Fruit fly (Drosophila melanogaster) whole organism, embryonic: ENCODE data around the gene Gr28a.
A peak's percentile ranks its signal among the peaks of the same experiment; 100 is the strongest.

ENCODE experiments used
- Atf-2 ChIP-seq: fragments of 200-800 bp; sonication (Bioruptor generic); optimal IDR thresholded peaks from 2 replicates; lab custom pipeline; 2016; ENCODE audit warnings: missing biosample characterization, missing genetic modification characterization
- B-H2 ChIP-seq: fragments of 200-800 bp; sonication (Bioruptor generic); optimal IDR thresholded peaks from 2 replicates; lab custom pipeline; 2018; ENCODE audit warnings: missing biosample characterization, mild to moderate bottlenecking, missing genetic modification characterization
- Bdp1 ChIP-seq: fragments of 200-800 bp; sonication (Bioruptor generic); optimal IDR thresholded peaks from 3 replicates; lab custom pipeline; 2016; ENCODE audit warnings: missing biosample characterization, missing genetic modification characterization
- BtbVII ChIP-seq: fragments of 200-800 bp; sonication (Bioruptor generic); optimal IDR thresholded peaks from 3 replicates; lab custom pipeline; 2017; ENCODE audit warnings: missing biosample characterization, mild to moderate bottlenecking, missing genetic modification characterization
- CG10267 ChIP-seq: fragments of 200-800 bp; sonication (Bioruptor generic); optimal IDR thresholded peaks from 2 replicates; lab custom pipeline; 2018; ENCODE audit warnings: missing biosample characterization, mild to moderate bottlenecking, missing genetic modification characterization, moderate library complexity
- CG10959 ChIP-seq: fragments of 200-800 bp; sonication (Bioruptor generic); IDR thresholded peaks from 2 replicates; pipeline ENCODE4 v1.3.6; 2022; ENCODE audit warnings: missing biosample characterization, missing genetic modification characterization
- CG11398 ChIP-seq: fragments of 200-800 bp; sonication (Bioruptor generic); optimal IDR thresholded peaks from 2 replicates; lab custom pipeline; 2016; ENCODE audit warnings: missing biosample characterization, missing genetic modification characterization
- CG11504 ChIP-seq: fragments of 200-800 bp; sonication (Bioruptor generic); optimal IDR thresholded peaks from 3 replicates; lab custom pipeline; 2019; ENCODE audit warnings: missing biosample characterization, mild to moderate bottlenecking, missing genetic modification characterization, moderate library complexity
- CG12299 ChIP-seq: fragments of 200-800 bp; sonication (Bioruptor generic); optimal IDR thresholded peaks from 2 replicates; lab custom pipeline; 2018; ENCODE audit warnings: missing biosample characterization, mild to moderate bottlenecking, missing genetic modification characterization
- CG12744 ChIP-seq: fragments of 200-800 bp; sonication (Bioruptor generic); optimal IDR thresholded peaks from 2 replicates; lab custom pipeline; 2016; ENCODE audit warnings: missing biosample characterization, missing genetic modification characterization
- CG13424 ChIP-seq: fragments of 200-800 bp; sonication (Bioruptor generic); optimal IDR thresholded peaks from 2 replicates; lab custom pipeline; 2019; ENCODE audit warnings: missing biosample characterization, mild to moderate bottlenecking, missing genetic modification characterization, moderate library complexity
- CG15011 ChIP-seq: fragments of 200-800 bp; sonication (Bioruptor generic); optimal IDR thresholded peaks from 3 replicates; lab custom pipeline; 2018; ENCODE audit warnings: missing biosample characterization, mild to moderate bottlenecking, missing genetic modification characterization
- CG15514 ChIP-seq: fragments of 200-800 bp; sonication (Bioruptor generic); optimal IDR thresholded peaks from 3 replicates; lab custom pipeline; 2017; ENCODE audit warnings: missing biosample characterization, missing genetic modification characterization, mild to moderate bottlenecking, moderate library complexity, missing genetic modification reagents
- CG1603 ChIP-seq: fragments of 200-800 bp; sonication (Bioruptor generic); optimal IDR thresholded peaks from 2 replicates; lab custom pipeline; 2019; ENCODE audit warnings: missing biosample characterization, mild to moderate bottlenecking, missing genetic modification characterization, moderate library complexity
- CG16813 ChIP-seq: fragments of 200-800 bp; sonication (Bioruptor generic); IDR thresholded peaks from 3 replicates; pipeline ENCODE4 v1.3.6; 2022; ENCODE audit warnings: missing biosample characterization, missing genetic modification characterization; ENCODE audit not compliant: partially characterized antibody
- CG17385 ChIP-seq: fragments of 200-800 bp; sonication (Bioruptor generic); optimal IDR thresholded peaks from 3 replicates; lab custom pipeline; 2018; ENCODE audit warnings: missing biosample characterization, mild to moderate bottlenecking, missing genetic modification characterization
- CG2678 ChIP-seq: fragments of 200-800 bp; sonication (Bioruptor generic); optimal IDR thresholded peaks from 3 replicates; lab custom pipeline; 2019; ENCODE audit warnings: missing biosample characterization, mild to moderate bottlenecking, missing genetic modification characterization, moderate library complexity
- CG2712 ChIP-seq: fragments of 200-800 bp; optimal IDR thresholded peaks from 3 replicates; lab custom pipeline; 2019; ENCODE audit warnings: missing biosample characterization, mild to moderate bottlenecking, missing genetic modification characterization, moderate library complexity
- CG32532 ChIP-seq: fragments of 200-800 bp; sonication (Bioruptor generic); IDR thresholded peaks from 2 replicates; pipeline ENCODE4 v1.3.6; 2022; ENCODE audit warnings: missing biosample characterization, missing genetic modification characterization
- CG32772 ChIP-seq: fragments of 200-800 bp; sonication (Bioruptor generic); IDR thresholded peaks from 2 replicates; pipeline ENCODE4 v1.3.6; 2022; ENCODE audit warnings: missing biosample characterization, missing genetic modification characterization
- CG4617 ChIP-seq: fragments of 200-800 bp; sonication (Bioruptor generic); optimal IDR thresholded peaks from 3 replicates; lab custom pipeline; 2016; ENCODE audit warnings: missing biosample characterization, missing genetic modification characterization, borderline replicate concordance
- CG6175 ChIP-seq: fragments of 200-800 bp; sonication (Bioruptor generic); IDR thresholded peaks from 3 replicates; pipeline ENCODE4 v1.3.6; 2022; ENCODE audit warnings: missing biosample characterization, missing genetic modification characterization
- CG6791 ChIP-seq: fragments of 200-800 bp; sonication (Bioruptor generic); IDR thresholded peaks from 3 replicates; pipeline ENCODE4 v1.3.6; 2022; ENCODE audit warnings: missing biosample characterization, missing genetic modification characterization; ENCODE audit not compliant: partially characterized antibody
- CG8765 ChIP-seq: fragments of 200-800 bp; sonication (Bioruptor generic); IDR thresholded peaks from 2 replicates; pipeline ENCODE4 v1.3.6; 2022; ENCODE audit warnings: missing biosample characterization, missing genetic modification characterization
- Dref ChIP-seq: fragments of 200-800 bp; sonication (Bioruptor generic); IDR thresholded peaks from 2 replicates; pipeline ENCODE4 v1.3.6; 2022; ENCODE audit warnings: missing biosample characterization, missing genetic modification characterization
- Gug ChIP-seq: fragments of 200-800 bp; sonication (Bioruptor generic); IDR thresholded peaks from 4 replicates; pipeline ENCODE4 v1.3.6; 2022; ENCODE audit warnings: missing biosample characterization, missing genetic modification characterization
- HLH3B ChIP-seq: fragments of 200-800 bp; sonication (Bioruptor generic); IDR thresholded peaks from 2 replicates; pipeline ENCODE4 v1.3.6; 2022; ENCODE audit warnings: missing biosample characterization, missing genetic modification characterization
- Hmx ChIP-seq: fragments of 200-800 bp; sonication (Bioruptor generic); optimal IDR thresholded peaks from 2 replicates; lab custom pipeline; 2016; ENCODE audit warnings: missing biosample characterization, missing genetic modification characterization
- Hsf ChIP-seq: fragments of 200-800 bp; sonication (Bioruptor generic); optimal IDR thresholded peaks from 3 replicates; lab custom pipeline; 2016; ENCODE audit warnings: missing biosample characterization, missing genetic modification characterization
- Nf-YB ChIP-seq: fragments of 200-800 bp; sonication (Bioruptor generic); optimal IDR thresholded peaks from 3 replicates; lab custom pipeline; 2019; ENCODE audit warnings: missing biosample characterization, mild to moderate bottlenecking, missing genetic modification characterization, moderate library complexity
- Oaz ChIP-seq: fragments of 200-800 bp; sonication (Bioruptor generic); IDR thresholded peaks from 2 replicates; pipeline ENCODE4 v1.3.6; 2022; ENCODE audit warnings: missing biosample characterization, missing genetic modification characterization
- Xbp1 ChIP-seq: fragments of 200-800 bp; sonication (Bioruptor generic); optimal IDR thresholded peaks from 3 replicates; lab custom pipeline; 2016; ENCODE audit warnings: missing biosample characterization, mild to moderate bottlenecking, missing genetic modification characterization
- aop ChIP-seq: fragments of 200-800 bp; sonication (Bioruptor generic); IDR thresholded peaks from 2 replicates; pipeline ENCODE4 v1.3.6; 2022; ENCODE audit warnings: missing biosample characterization, missing genetic modification characterization
- bab2 ChIP-seq: fragments of 200-800 bp; sonication (Bioruptor generic); optimal IDR thresholded peaks from 2 replicates; lab custom pipeline; 2016; ENCODE audit warnings: missing biosample characterization, missing genetic modification characterization
- cad ChIP-seq: fragments of >200 bp; optimal IDR thresholded peaks from 2 replicates; lab custom pipeline; 2017; ENCODE audit warnings: missing biosample characterization, missing genetic modification characterization
- corto ChIP-seq: fragments of 200-800 bp; sonication (Bioruptor generic); optimal IDR thresholded peaks from 2 replicates; lab custom pipeline; 2016; ENCODE audit warnings: missing biosample characterization, mild to moderate bottlenecking, missing genetic modification characterization, moderate library complexity
- crol ChIP-seq: fragments of 200-800 bp; sonication (Bioruptor generic); IDR thresholded peaks from 2 replicates; pipeline ENCODE4 v1.3.6; 2022; ENCODE audit warnings: missing biosample characterization, missing genetic modification characterization
- dati ChIP-seq: fragments of 200-800 bp; sonication (Bioruptor generic); IDR thresholded peaks from 2 replicates; pipeline ENCODE4 v1.3.6; 2022; ENCODE audit warnings: missing biosample characterization, missing genetic modification characterization
- dimm ChIP-seq: fragments of 200-800 bp; sonication (Bioruptor generic); IDR thresholded peaks from 2 replicates; pipeline ENCODE4 v1.3.6; 2022; ENCODE audit warnings: missing biosample characterization, missing genetic modification characterization
- disco-r ChIP-seq: fragments of 200-800 bp; sonication (Bioruptor generic); optimal IDR thresholded peaks from 2 replicates; lab custom pipeline; 2016; ENCODE audit warnings: missing biosample characterization, missing genetic modification characterization
- esg ChIP-seq: fragments of 200-800 bp; sonication (Bioruptor generic); conservative IDR thresholded peaks from 2 replicates; pipeline ENCODE4 v1.3.6; 2022; ENCODE audit warnings: missing biosample characterization, missing genetic modification characterization
- grau ChIP-seq: fragments of 200-800 bp; optimal IDR thresholded peaks from 3 replicates; lab custom pipeline; 2019; ENCODE audit warnings: missing biosample characterization, mild to moderate bottlenecking, missing genetic modification characterization, moderate library complexity
- kay ChIP-seq: fragments of 200-800 bp; sonication (Bioruptor generic); optimal IDR thresholded peaks from 2 replicates; lab custom pipeline; 2016; ENCODE audit warnings: missing biosample characterization, missing genetic modification characterization
- maf-S ChIP-seq: fragments of 200-800 bp; sonication (Bioruptor generic); optimal IDR thresholded peaks from 2 replicates; lab custom pipeline; 2016; ENCODE audit warnings: missing biosample characterization, missing genetic modification characterization
- mam ChIP-seq: fragments of 200-800 bp; sonication (Bioruptor generic); optimal IDR thresholded peaks from 3 replicates; lab custom pipeline; 2016; ENCODE audit warnings: missing biosample characterization, missing genetic modification characterization
- repo ChIP-seq: fragments of 200-800 bp; sonication (Bioruptor generic); optimal IDR thresholded peaks from 2 replicates; lab custom pipeline; 2016; ENCODE audit warnings: missing biosample characterization, missing genetic modification characterization
- tio ChIP-seq: fragments of 200-800 bp; sonication (Bioruptor generic); optimal IDR thresholded peaks from 2 replicates; lab custom pipeline; 2017; ENCODE audit warnings: missing biosample characterization, missing genetic modification characterization, inconsistent platforms
- tup ChIP-seq: fragments of 200-800 bp; sonication (Bioruptor generic); optimal IDR thresholded peaks from 2 replicates; lab custom pipeline; 2016; ENCODE audit warnings: missing biosample characterization, mild to moderate bottlenecking, missing genetic modification characterization, moderate library complexity
- wdn ChIP-seq: fragments of 200-800 bp; sonication (Bioruptor generic); IDR thresholded peaks from 2 replicates; pipeline ENCODE4 v1.3.6; 2022; ENCODE audit warnings: missing biosample characterization, missing genetic modification characterization

The Gr28a gene

DNA sequence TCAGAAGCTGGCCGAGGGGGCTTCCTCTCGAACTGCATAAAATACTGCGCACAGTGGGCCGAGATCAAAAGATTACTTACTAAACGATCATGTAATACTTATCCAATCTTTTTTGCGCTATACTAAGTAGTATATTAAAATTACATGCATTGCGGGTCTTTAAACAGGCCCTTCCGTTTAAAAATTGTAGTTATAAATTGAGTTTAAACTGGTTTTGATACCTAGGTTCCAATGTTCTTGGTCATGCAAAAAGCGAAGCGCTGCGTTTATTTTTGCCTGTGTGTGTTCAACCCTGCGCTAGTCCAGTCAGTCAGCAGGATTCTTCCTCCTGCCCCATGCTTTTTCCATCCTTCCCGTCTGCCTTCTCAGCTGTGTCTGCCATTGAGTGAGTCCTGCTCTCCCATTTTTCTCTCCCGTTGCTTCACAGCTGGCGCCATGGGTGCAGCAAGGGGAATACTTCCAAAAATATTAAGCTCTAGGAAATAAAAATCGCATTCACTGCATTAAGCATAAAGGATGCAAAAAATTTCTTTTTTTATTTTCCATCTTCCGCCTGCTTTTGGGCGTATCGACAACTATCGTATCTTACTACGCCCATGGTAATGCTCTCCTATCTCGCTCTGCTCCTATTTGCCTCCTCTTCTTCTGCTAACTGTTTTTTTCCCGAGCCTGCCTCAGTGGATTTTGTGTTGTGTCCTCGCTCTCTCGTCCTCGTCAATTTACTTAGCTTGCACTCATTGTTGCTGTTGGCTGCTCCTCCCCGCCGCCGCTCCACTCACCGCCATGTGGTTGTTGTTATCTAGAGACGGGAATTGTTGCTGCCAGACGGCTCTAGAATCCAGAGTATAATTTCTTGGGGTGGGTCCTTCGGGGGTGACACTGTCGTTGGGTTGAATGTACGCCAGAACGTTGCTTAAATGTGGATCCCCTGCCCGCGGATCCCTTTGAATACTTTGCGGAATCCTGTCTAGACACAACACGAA, 33.4 kb downstream of the Gr28a start (continued):
- TF ChIP-seq Xbp1 (GFP tag; lab: Kevin White, UChicago): no peak
- TF ChIP-seq CG15514: peak; percentile 62
- peak; percentile 11 for TF ChIP-seq Nf-YB
- peak; percentile 37 for TF ChIP-seq tup (GFP tag; lab: Kevin White, UChicago)
- TF ChIP-seq CG11504 (tag; lab: Kevin White, UChicago): peak; percentile 60
- TF ChIP-seq CG8765 (GFP tag; lab: Robert Waterston, UW): no peak; the same call in 1 of the 2 replicates
- peak; percentile 32 for TF ChIP-seq BtbVII
- no peak for TF ChIP-seq Oaz (GFP tag; lab: Robert Waterston, UW)
- TF ChIP-seq bab2 (GFP tag; lab: Kevin White, UChicago): peak; percentile 15
- no peak; the same call in 2 of the 3 replicates for TF ChIP-seq CG6791 (GFP tag; lab: Robert Waterston, UW)
- TF ChIP-seq maf-S (GFP tag; lab: Kevin White, UChicago): peak; percentile 51
- TF ChIP-seq CG6175 (GFP tag; lab: Robert Waterston, UW): no peak
- TF ChIP-seq CG32772: peak; percentile 57
- peak; percentile 15 for TF ChIP-seq CG10267 (tag; lab: Kevin White, UChicago)
- peak; percentile 87 for TF ChIP-seq CG32532 (GFP tag; lab: Robert Waterston, UW)
- 0 out of 2 replicates have a peak, but pooled peaks have one; percentile 36 for TF ChIP-seq crol (GFP tag; lab: Robert Waterston, UW)
- TF ChIP-seq CG13424 (tag; lab: Kevin White, UChicago): peak; percentile 37
- TF ChIP-seq dimm (GFP tag; lab: Robert Waterston, UW): no peak
- TF ChIP-seq CG2678 (tag; lab: Kevin White, UChicago): peak; percentile 73
- TF ChIP-seq CG16813 (GFP tag; lab: Robert Waterston, UW): no peak
- TF ChIP-seq Atf-2 (GFP tag; lab: Kevin White, UChicago): peak; percentile 41
- TF ChIP-seq corto (GFP tag; lab: Kevin White, UChicago): peak; percentile 86
- TF ChIP-seq CG12744 (GFP tag; lab: Kevin White, UChicago): no peak
- peak; percentile 39 for TF ChIP-seq repo (GFP tag; lab: Kevin White, UChicago)
- TF ChIP-seq Bdp1 (GFP tag; lab: Kevin White, UChicago): peak; percentile 35
- TF ChIP-seq CG17385: peak; percentile 68
- TF ChIP-seq Gug: peak; percentile 70
- peak; percentile 19 for TF ChIP-seq CG2712 (tag; lab: Kevin White, UChicago)
- peak; percentile 72 for TF ChIP-seq wdn
- TF ChIP-seq CG15011: peak; percentile 56
- TF ChIP-seq grau (tag; lab: Kevin White, UChicago): peak; percentile 75
- TF ChIP-seq B-H2 (GFP tag; lab: Kevin White, UChicago): no peak
- no peak for TF ChIP-seq Dref
- TF ChIP-seq esg (GFP tag; lab: Robert Waterston, UW): peak; percentile 55; the same call in 1 of the 2 replicates
- peak; percentile 5 for TF ChIP-seq CG4617
- peak; percentile 44; the same call in 1 of the 2 replicates for TF ChIP-seq dati (GFP tag; lab: Robert Waterston, UW)
- TF ChIP-seq aop (GFP tag; lab: Robert Waterston, UW): no peak
- TF ChIP-seq CG1603 (tag; lab: Kevin White, UChicago): peak; percentile 55
- peak; percentile 88 for TF ChIP-seq mam (GFP tag; lab: Kevin White, UChicago)
- peak; percentile 39 for TF ChIP-seq disco-r (GFP tag; lab: Kevin White, UChicago)
- TF ChIP-seq CG12299: no peak
- TF ChIP-seq cad: no peak
- no peak for TF ChIP-seq Hmx (GFP tag; lab: Kevin White, UChicago)
- peak; percentile 37 for TF ChIP-seq tio (GFP tag; lab: Kevin White, UChicago)
- TF ChIP-seq Hsf: peak; percentile 63
- TF ChIP-seq CG10959: peak; percentile 40; the same call in 1 of the 2 replicates
- TF ChIP-seq CG11398: peak; percentile 13
- TF ChIP-seq HLH3B: peak; percentile 79
- no peak for TF ChIP-seq kay
